Worm (Caenorhabditis elegans): ENCODE results near the gene fbxb-82.

DNA sequence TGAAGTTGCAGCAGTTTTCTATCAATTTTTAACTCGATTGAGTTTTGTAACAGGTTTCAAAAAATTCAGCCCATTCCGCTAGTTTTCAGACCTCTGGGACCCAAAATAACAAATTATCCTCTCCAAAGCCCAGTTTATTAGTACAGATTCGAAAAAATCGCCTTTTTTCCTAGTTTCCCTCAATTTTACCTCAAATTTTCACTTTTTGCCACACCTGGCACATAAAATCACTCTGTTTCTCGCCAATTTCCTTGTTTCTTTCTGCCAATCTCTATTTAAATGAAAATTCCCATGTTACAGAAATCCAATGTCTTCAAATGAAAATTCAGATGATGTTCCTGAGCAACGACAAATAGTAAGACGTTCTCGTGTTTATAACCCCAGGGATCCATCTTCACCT lies 10.9 kb downstream of the fbxb-82 start, which contains the start of gene pals-22:
- TF ChIP-seq mdl-1 (tag; optimal IDR thresholded peaks at IDR 0.05) (no peak), ama-1 (optimal IDR thresholded peaks at IDR 0.05) (no peak), efl-3 (GFP tag; optimal IDR thresholded peaks at IDR 0.05) (no peak), isw-1 (GFP tag; IDR thresholded peaks at IDR 0.05) (no peak), nhr-76 (tag; optimal IDR thresholded peaks at IDR 0.05) (no peak), jun-1 (tag; optimal IDR thresholded peaks at IDR 0.05) (no peak), tbx-2 (tag; optimal IDR thresholded peaks at IDR 0.05) (no peak), ceh-90 (tag; optimal IDR thresholded peaks at IDR 0.05) (no peak), ceh-82 (tag; optimal IDR thresholded peaks at IDR 0.05) (no peak), zip-4 (GFP tag; optimal IDR thresholded peaks at IDR 0.05) (no peak), efl-1 (optimal IDR thresholded peaks at IDR 0.05) (no peak), efl-1 (GFP tag; optimal IDR thresholded peaks at IDR 0.05 in 1 of 2) (no peak), lin-39 (tag; optimal IDR thresholded peaks at IDR 0.05) (no peak)
